Worm (Caenorhabditis elegans): ENCODE data around the gene T05C12.9.

- TF ChIP-seq unc-62 (GFP tag; optimal IDR thresholded peaks at IDR 0.05 in 1 of 2) (no peak), unc-62 (tag; optimal IDR thresholded peaks at IDR 0.05) (no peak), skn-1 (tag; optimal IDR thresholded peaks at IDR 0.05) (no peak), ceh-32 (tag; optimal IDR thresholded peaks at IDR 0.05; ENCODE audit: poor library complexity) (no peak), vab-7 (GFP tag; IDR thresholded peaks at IDR 0.05) (no peak), mdl-1 (tag; optimal IDR thresholded peaks at IDR 0.05) (no peak)
These were observed 23.4 kb upstream of the T05C12.9 start, which contains the start of gene M110.3 for ce11 chrII:8216433-8216832.
